Worm (Caenorhabditis elegans) whole organism, L4 larva: ENCODE data around the gene C55C3.4.

ENCODE experiments used
- F26F4.8 ChIP-seq: fragments of 200-800 bp; sonication (Bioruptor generic); conservative IDR thresholded peaks from 2 replicates; pipeline ENCODE4 v1.3.6; 2022; ENCODE audit warnings: missing genetic modification characterization, missing compliant biosample characterization
- F37D6.2 ChIP-seq: sonication (generic microtip); optimal IDR thresholded peaks from 2 replicates; lab custom pipeline; 2016; ENCODE audit warnings: mild to moderate bottlenecking, missing genetic modification characterization, missing compliant biosample characterization
- F44E2.7 ChIP-seq: fragments of 200-800 bp; sonication (Bioruptor generic); IDR thresholded peaks from 2 replicates; pipeline ENCODE4 v2.1.2; 2022; ENCODE audit warnings: missing genetic modification characterization, missing compliant biosample characterization
- R02D3.7 ChIP-seq: fragments of 150-350 bp; sonication (generic microtip); optimal IDR thresholded peaks from 3 replicates; lab custom pipeline; 2014; ENCODE audit warnings: missing biosample characterization, missing genetic modification characterization
- Y5F2A.4 ChIP-seq: fragments of 200-800 bp; sonication (Bioruptor generic); optimal IDR thresholded peaks from 2 replicates; lab custom pipeline; 2018; ENCODE audit warnings: mild to moderate bottlenecking, missing genetic modification characterization, missing compliant biosample characterization
- aha-1 ChIP-seq: fragments of 150-350 bp; peaks from one replicate; lab custom pipeline; 2014; ENCODE audit warnings: missing biosample characterization, missing genetic modification characterization
- aly-2 ChIP-seq: sonication (generic microtip); optimal IDR thresholded peaks from 2 replicates; lab custom pipeline; 2018; ENCODE audit warnings: missing biosample characterization, missing genetic modification characterization
- ama-1 ChIP-seq: fragments of 150-350 bp; optimal IDR thresholded peaks from 2 replicates; lab custom pipeline; 2014; ENCODE audit warnings: inconsistent platforms, mixed read lengths
- arid-1 ChIP-seq: fragments of 200-800 bp; sonication (Bioruptor generic); conservative IDR thresholded peaks from 2 replicates; pipeline ENCODE4 v1.3.6; 2022; ENCODE audit warnings: missing genetic modification reagents, missing genetic modification characterization, missing compliant biosample characterization
- attf-4 ChIP-seq: sonication (generic microtip); optimal IDR thresholded peaks from 3 replicates; lab custom pipeline; 2017; ENCODE audit warnings: missing biosample characterization, missing genetic modification characterization
- ceh-20 ChIP-seq: fragments of 200-800 bp; sonication (Bioruptor generic); IDR thresholded peaks from 2 replicates; pipeline ENCODE4 v1.3.6; 2022; ENCODE audit warnings: missing genetic modification reagents, missing genetic modification characterization, missing compliant biosample characterization
- ceh-28 ChIP-seq: fragments of 150-350 bp; optimal IDR thresholded peaks from 2 replicates; lab custom pipeline; 2014; ENCODE audit warnings: missing biosample characterization, missing genetic modification reagents, missing genetic modification characterization
- ceh-44 ChIP-seq: fragments of 200-800 bp; sonication (Bioruptor generic); IDR thresholded peaks from 2 replicates; pipeline ENCODE4 v1.3.6; 2022; ENCODE audit warnings: missing genetic modification reagents, missing genetic modification characterization, missing compliant biosample characterization
- ceh-62 ChIP-seq: sonication (generic microtip); optimal IDR thresholded peaks from 2 replicates; lab custom pipeline; 2017; ENCODE audit warnings: missing biosample characterization, missing genetic modification characterization
- ceh-82 ChIP-seq: sonication (generic microtip); optimal IDR thresholded peaks from 2 replicates; lab custom pipeline; 2017; ENCODE audit warnings: missing biosample characterization, missing genetic modification characterization
- ces-1 ChIP-seq: fragments of 150-350 bp; sonication (generic microtip); optimal IDR thresholded peaks from 4 replicates; lab custom pipeline; 2014; ENCODE audit warnings: missing biosample characterization, missing genetic modification reagents, missing genetic modification characterization
- ctbp-1 ChIP-seq: fragments of 200-800 bp; sonication (Bioruptor generic); IDR thresholded peaks from 2 replicates; pipeline ENCODE4 v1.3.6; 2022; ENCODE audit warnings: missing genetic modification reagents, missing genetic modification characterization, missing compliant biosample characterization
- daf-12 ChIP-seq: fragments of 150-350 bp; optimal IDR thresholded peaks from 2 replicates; lab custom pipeline; 2014; ENCODE audit warnings: missing biosample characterization, missing genetic modification reagents, missing genetic modification characterization
- daf-16 ChIP-seq, 3 experiments: sonication (generic microtip); optimal IDR thresholded peaks; 2 replicates each; lab custom pipeline; 2016 to 2017; ENCODE audit warnings: missing genetic modification characterization in 3 of 3, missing genetic modification reagents in 3 of 3, mild to moderate bottlenecking in 2 of 3, missing compliant biosample characterization in 2 of 3, missing biosample characterization in 1 of 3, moderate library complexity in 1 of 3
- daf-19 ChIP-seq: fragments of 200-800 bp; sonication (Bioruptor generic); conservative IDR thresholded peaks from 2 replicates; pipeline ENCODE4 v1.3.6; 2022; ENCODE audit warnings: missing genetic modification characterization, missing compliant biosample characterization
- daf-8 ChIP-seq: fragments of 200-800 bp; sonication (Bioruptor generic); IDR thresholded peaks from 2 replicates; pipeline ENCODE4 v1.3.6; 2022; ENCODE audit warnings: missing genetic modification characterization, missing compliant biosample characterization
- dmd-6 ChIP-seq: fragments of 200-800 bp; sonication (Bioruptor generic); IDR thresholded peaks from 2 replicates; pipeline ENCODE4 v1.3.6; 2022; ENCODE audit warnings: missing genetic modification reagents, missing genetic modification characterization, missing compliant biosample characterization
- dmd-9 ChIP-seq: fragments of 200-800 bp; sonication (Bioruptor generic); IDR thresholded peaks from 2 replicates; pipeline ENCODE4 v1.3.6; 2022; ENCODE audit warnings: missing genetic modification reagents, missing genetic modification characterization, missing compliant biosample characterization
- dpl-1 ChIP-seq: fragments of 150-350 bp; optimal IDR thresholded peaks from 2 replicates; lab custom pipeline; 2014; ENCODE audit warnings: missing biosample characterization, missing genetic modification reagents, missing genetic modification characterization
- egl-27 ChIP-seq: sonication (generic microtip); optimal IDR thresholded peaks from 3 replicates; lab custom pipeline; 2017; ENCODE audit warnings: missing biosample characterization, missing genetic modification reagents, missing genetic modification characterization
- fkh-10 ChIP-seq: fragments of 150-350 bp; optimal IDR thresholded peaks from 2 replicates; lab custom pipeline; 2014; ENCODE audit warnings: missing biosample characterization, missing genetic modification reagents, missing genetic modification characterization
- fos-1 ChIP-seq: fragments of 150-350 bp; optimal IDR thresholded peaks from 2 replicates; lab custom pipeline; 2014; ENCODE audit warnings: missing biosample characterization, missing genetic modification characterization
- gei-8 ChIP-seq: fragments of 200-800 bp; sonication (Bioruptor generic); optimal IDR thresholded peaks from 2 replicates; lab custom pipeline; 2018; ENCODE audit warnings: mild to moderate bottlenecking, missing genetic modification characterization, missing compliant biosample characterization
- lin-29 ChIP-seq: fragments of 200-800 bp; sonication (Bioruptor generic); IDR thresholded peaks from 2 replicates; pipeline ENCODE4 v1.3.6; 2022; ENCODE audit warnings: missing genetic modification reagents, missing genetic modification characterization, missing compliant biosample characterization
- lir-3 ChIP-seq: sonication (generic microtip); optimal IDR thresholded peaks from 2 replicates; lab custom pipeline; 2016; ENCODE audit warnings: mild to moderate bottlenecking, missing genetic modification characterization, missing compliant biosample characterization
- madf-9 ChIP-seq: fragments of 200-800 bp; sonication (Bioruptor generic); conservative IDR thresholded peaks from 2 replicates; pipeline ENCODE4 v1.3.6; 2022; ENCODE audit warnings: missing genetic modification reagents, missing genetic modification characterization, missing compliant biosample characterization
- mdl-1 ChIP-seq, 2 experiments: fragments of 150-350 bp in 1 of 2; sonication (generic microtip) in 1 of 2; optimal IDR thresholded peaks; 2 replicates each; lab custom pipeline; 2014 to 2017; ENCODE audit warnings: missing biosample characterization in 2 of 2, missing genetic modification characterization in 2 of 2
- mes-2 ChIP-seq: sonication (generic microtip); optimal IDR thresholded peaks from 2 replicates; lab custom pipeline; 2016; ENCODE audit warnings: missing genotype, mild to moderate bottlenecking, missing genetic modification characterization, missing compliant biosample characterization; ENCODE audit not compliant: poor library complexity, severe bottlenecking
- mxl-2 ChIP-seq: fragments of 200-800 bp; sonication (Bioruptor generic); conservative IDR thresholded peaks from 2 replicates; pipeline ENCODE4 v1.3.6; 2022; ENCODE audit warnings: missing genetic modification reagents, missing genetic modification characterization, missing compliant biosample characterization
- mxl-3 ChIP-seq: fragments of 200-800 bp; sonication (Bioruptor generic); optimal IDR thresholded peaks from 2 replicates; lab custom pipeline; 2018; ENCODE audit warnings: mild to moderate bottlenecking, missing genetic modification characterization, missing compliant biosample characterization
- nhr-102 ChIP-seq: sonication (generic microtip); optimal IDR thresholded peaks from 2 replicates; lab custom pipeline; 2016; ENCODE audit warnings: mild to moderate bottlenecking, missing genetic modification characterization, moderate library complexity, missing compliant biosample characterization
- nhr-237 ChIP-seq: sonication (generic microtip); optimal IDR thresholded peaks from 2 replicates; lab custom pipeline; 2017; ENCODE audit warnings: missing biosample characterization, missing genetic modification characterization
- nhr-41 ChIP-seq: fragments of 200-800 bp; sonication (Bioruptor generic); IDR thresholded peaks from 2 replicates; pipeline ENCODE4 v1.3.6; 2022; ENCODE audit warnings: missing genetic modification reagents, missing genetic modification characterization, missing compliant biosample characterization
- nhr-42 ChIP-seq: fragments of 200-800 bp; sonication (Bioruptor generic); IDR thresholded peaks from 2 replicates; pipeline ENCODE4 v1.3.6; 2022; ENCODE audit warnings: missing genetic modification characterization, missing compliant biosample characterization
- nhr-77 ChIP-seq: fragments of 150-350 bp; optimal IDR thresholded peaks from 2 replicates; lab custom pipeline; 2014; ENCODE audit warnings: missing biosample characterization, missing genetic modification characterization
- pha-4 ChIP-seq, 2 experiments: fragments of 150-350 bp in 1 of 2; fragments of 200-800 bp in 1 of 2; sonication (Bioruptor generic) in 1 of 2; IDR thresholded peaks in 1 of 2; optimal IDR thresholded peaks in 1 of 2; 2 replicates each; pipeline versions ENCODE4 v1.3.6 to Lab custom; 2014 to 2022; ENCODE audit warnings: missing genetic modification characterization in 2 of 2, missing genetic modification reagents in 2 of 2, missing biosample characterization in 1 of 2, missing compliant biosample characterization in 1 of 2
- php-3 ChIP-seq: fragments of 200-800 bp; sonication (Bioruptor generic); IDR thresholded peaks from 2 replicates; pipeline ENCODE4 v1.3.6; 2022; ENCODE audit warnings: missing genetic modification reagents, missing genetic modification characterization, missing compliant biosample characterization
- pqm-1 ChIP-seq: sonication (generic microtip); optimal IDR thresholded peaks from 2 replicates; lab custom pipeline; 2017; ENCODE audit warnings: missing biosample characterization, missing genetic modification characterization
- set-16 ChIP-seq: fragments of 200-800 bp; sonication (Bioruptor generic); IDR thresholded peaks from 2 replicates; pipeline ENCODE4 v1.3.6; 2022; ENCODE audit warnings: missing genetic modification reagents, missing genetic modification characterization, missing compliant biosample characterization
- snpc-1.2 ChIP-seq: fragments of 200-800 bp; sonication (Bioruptor generic); IDR thresholded peaks from 2 replicates; pipeline ENCODE4 v1.3.6; 2022; ENCODE audit warnings: missing genetic modification reagents, missing genetic modification characterization, missing compliant biosample characterization
- snpc-4 ChIP-seq: fragments of 150-350 bp; optimal IDR thresholded peaks from 2 replicates; lab custom pipeline; 2014; ENCODE audit warnings: missing biosample characterization, missing genetic modification characterization
- spr-3 ChIP-seq: fragments of 200-800 bp; sonication (Bioruptor generic); optimal IDR thresholded peaks from 2 replicates; lab custom pipeline; 2018; ENCODE audit warnings: mild to moderate bottlenecking, missing genetic modification characterization, missing compliant biosample characterization
- unc-39 ChIP-seq: sonication (generic microtip); optimal IDR thresholded peaks from 2 replicates; lab custom pipeline; 2017; ENCODE audit warnings: missing biosample characterization, missing genetic modification characterization
- vab-7 ChIP-seq: fragments of 200-800 bp; sonication (Bioruptor generic); IDR thresholded peaks from 2 replicates; pipeline ENCODE4 v1.3.6; 2022; ENCODE audit warnings: missing genetic modification reagents, missing genetic modification characterization, missing compliant biosample characterization
- zip-11 ChIP-seq: fragments of 200-800 bp; sonication (Bioruptor generic); IDR thresholded peaks from 2 replicates; pipeline ENCODE4 v1.3.6; 2022; ENCODE audit warnings: missing genetic modification characterization, missing compliant biosample characterization
- ztf-7 ChIP-seq: fragments of 150-350 bp; optimal IDR thresholded peaks from 2 replicates; lab custom pipeline; 2014; ENCODE audit warnings: missing biosample characterization, missing genetic modification characterization

Gene C55C3.4

DNA sequence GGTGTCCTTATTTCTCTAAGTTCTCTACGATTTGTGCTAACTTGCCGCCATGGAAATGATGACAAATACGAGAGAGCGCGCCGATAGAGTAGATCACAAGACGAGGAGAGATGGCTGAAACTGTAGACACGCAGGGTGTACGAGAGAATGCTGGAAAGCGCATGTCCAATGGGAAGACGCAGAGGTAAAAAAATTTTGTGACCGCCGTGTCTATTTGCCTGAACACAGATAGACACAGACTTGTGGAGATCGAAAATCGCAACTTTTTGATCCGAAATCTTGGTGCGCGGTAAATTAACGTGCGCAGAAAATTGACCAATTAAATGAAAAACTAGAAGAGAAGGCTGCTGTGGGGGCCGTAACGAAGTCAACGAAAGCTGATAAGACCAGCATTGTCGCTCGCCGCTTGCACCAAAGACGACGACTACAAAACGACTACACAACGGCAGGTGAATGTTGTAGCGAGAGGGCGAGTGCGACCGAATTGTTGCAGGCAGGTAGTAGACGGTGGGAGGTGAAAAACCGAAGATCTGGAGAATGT is 20.7 kb downstream of the C55C3.4 start:
- no peak for TF ChIP-seq ctbp-1 (GFP tag; lab: Robert Waterston, UW)
- peak; percentile 59 for TF ChIP-seq mes-2 (tag; lab: Kevin White, UChicago)
- no peak for TF ChIP-seq F37D6.2
- TF ChIP-seq fos-1 (tag; lab: Kevin White, UChicago) = no peak
- TF ChIP-seq egl-27 (tag; lab: Kevin White, UChicago) = no peak
- TF ChIP-seq R02D3.7 (tag; lab: Kevin White, UChicago) = no peak
- no peak for TF ChIP-seq spr-3 (GFP tag; lab: Kevin White, UChicago)
- no peak for TF ChIP-seq aly-2
- TF ChIP-seq ceh-44 (GFP tag; lab: Robert Waterston, UW) = no peak
- TF ChIP-seq fkh-10 (GFP tag; lab: Kevin White, UChicago) = no peak
- no peak for TF ChIP-seq F26F4.8
- no peak for TF ChIP-seq madf-9 (GFP tag; lab: Robert Waterston, UW)
- no peak for TF ChIP-seq lir-3 (tag; lab: Kevin White, UChicago)
- TF ChIP-seq nhr-237 (tag; lab: Kevin White, UChicago) = no peak
- TF ChIP-seq ceh-20 = 0 out of 2 replicates have a peak, but pooled peaks have one; percentile 23
- no peak for TF ChIP-seq php-3 (GFP tag; lab: Robert Waterston, UW)
- no peak for TF ChIP-seq mxl-2 (GFP tag; lab: Robert Waterston, UW)
- 0 out of 2 replicates have a peak, but pooled peaks have one; percentile 16 for TF ChIP-seq set-16
- TF ChIP-seq mxl-3 (GFP tag; lab: Kevin White, UChicago) = peak; percentile 81
- no peak for TF ChIP-seq Y5F2A.4
- TF ChIP-seq dmd-6 (GFP tag; lab: Robert Waterston, UW) = peak; percentile 72
- no peak for TF ChIP-seq snpc-4 (tag; lab: Kevin White, UChicago)
- no peak for TF ChIP-seq vab-7 (GFP tag; lab: Robert Waterston, UW)
- TF ChIP-seq F44E2.7 (GFP tag; lab: Robert Waterston, UW) = no peak
- TF ChIP-seq nhr-41 = no peak
- no peak for TF ChIP-seq daf-19 (GFP tag; lab: Robert Waterston, UW)
- peak; percentile 73 for TF ChIP-seq aha-1 (tag; lab: Kevin White, UChicago)
- peak; percentile 55 for TF ChIP-seq pha-4 (GFP tag; IDR thresholded peaks at IDR 0.05; lab: Robert Waterston, UW)
- TF ChIP-seq pha-4 (tag; optimal IDR thresholded peaks at IDR 0.05; lab: Kevin White, UChicago) = no peak
- TF ChIP-seq lin-29 (GFP tag; lab: Robert Waterston, UW) = no peak
- TF ChIP-seq ztf-7 (tag; lab: Kevin White, UChicago) = no peak
- TF ChIP-seq attf-4 = no peak
- no peak for TF ChIP-seq ces-1 (GFP tag; lab: Kevin White, UChicago)
- TF ChIP-seq dpl-1 (GFP tag; lab: Kevin White, UChicago) = peak; percentile 60
- no peak for TF ChIP-seq ama-1 (lab: Kevin White, UChicago)
- TF ChIP-seq daf-16 (GFP tag; optimal IDR thresholded peaks at IDR 0.05; lab: Kevin White, UChicago) = no peak
- TF ChIP-seq daf-16 (tag; optimal IDR thresholded peaks at IDR 0.05; lab: Kevin White, UChicago) = peak; percentile 5
- no peak for TF ChIP-seq ceh-82 (tag; lab: Kevin White, UChicago)
- no peak for TF ChIP-seq zip-11 (GFP tag; lab: Robert Waterston, UW)
- no peak for TF ChIP-seq daf-8 (GFP tag; lab: Robert Waterston, UW)
- TF ChIP-seq snpc-1.2 (GFP tag; lab: Robert Waterston, UW) = no peak
- no peak for TF ChIP-seq ceh-62
- no peak for TF ChIP-seq unc-39 (tag; lab: Kevin White, UChicago)
- TF ChIP-seq gei-8 = peak; percentile 12
- no peak for TF ChIP-seq arid-1
- peak; percentile 41 for TF ChIP-seq nhr-77 (tag; lab: Kevin White, UChicago)
- no peak for TF ChIP-seq daf-12 (tag; lab: Kevin White, UChicago)
- TF ChIP-seq ceh-28 = no peak
- TF ChIP-seq nhr-102 (tag; lab: Kevin White, UChicago) = peak; percentile 87
- TF ChIP-seq mdl-1 (tag; optimal IDR thresholded peaks at IDR 0.05; lab: Kevin White, UChicago) = peak; percentile 72 to 78
- no peak for TF ChIP-seq nhr-42 (GFP tag; lab: Robert Waterston, UW)
- TF ChIP-seq pqm-1 (tag; lab: Kevin White, UChicago) = no peak
- no peak for TF ChIP-seq dmd-9 (GFP tag; lab: Robert Waterston, UW)
